Worm (Caenorhabditis elegans): Measurements from ENCODE around the gene gut-2.

- TF ChIP-seq ama-1 (optimal IDR thresholded peaks at IDR 0.05) (no peak), aly-1 (tag; optimal IDR thresholded peaks at IDR 0.05) (no peak), flt-1 (GFP tag; IDR thresholded peaks at IDR 0.05) (no peak), tbx-11 (GFP tag; IDR thresholded peaks at IDR 0.05) (no peak), tbx-37 (GFP tag; conservative IDR thresholded peaks at IDR 0.05) (no peak), ceh-36 (tag; optimal IDR thresholded peaks at IDR 0.05) (no peak), tra-4 (tag; optimal IDR thresholded peaks at IDR 0.05) (no peak), B0310.2 (tag; optimal IDR thresholded peaks at IDR 0.05) (no peak), hmbx-1 (tag; optimal IDR thresholded peaks at IDR 0.05) (no peak), F13C5.2 (tag; optimal IDR thresholded peaks at IDR 0.05) (no peak)
Observed at ce11 chrV:13455448-13455847, 42.0 kb upstream of the gut-2 start, which contains the start of gene lurp-3.

All from whole organism, early embryonic.